Fruit fly (Drosophila melanogaster) whole organism, wandering third instar larva: ENCODE results near the gene Lst8.

Experiments used
- Dfd ChIP-seq: fragments of >200 bp; optimal IDR thresholded peaks from 2 replicates; lab custom pipeline; 2017; ENCODE audit warnings: missing biosample characterization, missing genetic modification characterization
- GATAd ChIP-seq: sonication (Bioruptor generic); optimal IDR thresholded peaks from 2 replicates; lab custom pipeline; 2016; ENCODE audit warnings: missing biosample characterization, missing genetic modification characterization
- HLH106 ChIP-seq: fragments of 200-800 bp; optimal IDR thresholded peaks from 3 replicates; lab custom pipeline; 2019; ENCODE audit warnings: missing biosample characterization, mild to moderate bottlenecking, missing genetic modification characterization, moderate library complexity
- Jra ChIP-seq: sonication (Bioruptor generic); optimal IDR thresholded peaks from 2 replicates; lab custom pipeline; 2016; ENCODE audit warnings: missing biosample characterization, missing genetic modification characterization
- OdsH ChIP-seq: fragments of 200-800 bp; sonication (Bioruptor generic); optimal IDR thresholded peaks from 2 replicates; lab custom pipeline; 2016; ENCODE audit warnings: missing biosample characterization, mild to moderate bottlenecking, missing genetic modification characterization
- br ChIP-seq: fragments of 200-800 bp; sonication (Bioruptor generic); optimal IDR thresholded peaks from 2 replicates; lab custom pipeline; 2016; ENCODE audit warnings: missing biosample characterization, missing genetic modification characterization
- fru ChIP-seq: fragments of 200-800 bp; sonication (Bioruptor generic); optimal IDR thresholded peaks from 3 replicates; lab custom pipeline; 2016; ENCODE audit warnings: missing biosample characterization, mild to moderate bottlenecking, missing genetic modification characterization
- h ChIP-seq: fragments of 200-800 bp; sonication (Bioruptor generic); optimal IDR thresholded peaks from 3 replicates; lab custom pipeline; 2016; ENCODE audit warnings: missing biosample characterization, mild to moderate bottlenecking, missing genetic modification characterization

dm6 chrX:9587881-9588280, 17.9 kb downstream of the Lst8 start:
- TF ChIP-seq br (GFP tag; lab: Kevin White, UChicago) (no peak), HLH106 (no peak), Jra (GFP tag; lab: Kevin White, UChicago) (no peak), h (GFP tag; lab: Kevin White, UChicago) (no peak), Dfd (GFP tag; lab: Kevin White, UChicago) (no peak), GATAd (GFP tag; lab: Kevin White, UChicago) (no peak), fru (no peak), OdsH (GFP tag; lab: Kevin White, UChicago) (no peak)
